Worm (Caenorhabditis elegans) whole organism, young adult: Measurements from ENCODE around the gene inpp-5K.
A peak's percentile ranks its signal among the peaks of the same experiment; 100 is the strongest.

Experiments
- B0336.3 ChIP-seq: fragments of 200-800 bp; sonication (Bioruptor generic); IDR thresholded peaks from 2 replicates; pipeline ENCODE4 v1.3.6; 2022; ENCODE audit warnings: missing genetic modification characterization, missing compliant biosample characterization
- C17E4.6 ChIP-seq: fragments of 200-800 bp; sonication (Bioruptor generic); IDR thresholded peaks from 2 replicates; pipeline ENCODE4 v1.3.6; 2022; ENCODE audit warnings: missing genetic modification reagents, missing genetic modification characterization, missing compliant biosample characterization
- F22D6.2 ChIP-seq: sonication (generic microtip); optimal IDR thresholded peaks from 2 replicates; lab custom pipeline; 2016; ENCODE audit warnings: mild to moderate bottlenecking, missing genetic modification characterization, missing compliant biosample characterization
- F52B5.7 ChIP-seq: sonication (generic microtip); optimal IDR thresholded peaks from 2 replicates; lab custom pipeline; 2016; ENCODE audit warnings: mild to moderate bottlenecking, missing genetic modification characterization, missing compliant biosample characterization
- F55B11.4 ChIP-seq: sonication (generic microtip); optimal IDR thresholded peaks from 2 replicates; lab custom pipeline; 2016; ENCODE audit warnings: missing compliant biosample characterization, missing genetic modification characterization, borderline replicate concordance; ENCODE audit not compliant: insufficient read depth
- F57A8.1 ChIP-seq: fragments of 200-800 bp; sonication (Bioruptor generic); optimal IDR thresholded peaks from 2 replicates; lab custom pipeline; 2018; ENCODE audit warnings: mild to moderate bottlenecking, missing genetic modification characterization, moderate library complexity, missing compliant biosample characterization
- T26A5.8 ChIP-seq: sonication (generic microtip); optimal IDR thresholded peaks from 2 replicates; lab custom pipeline; 2016; ENCODE audit warnings: missing genetic modification characterization, missing compliant biosample characterization
- Y53F4B.3 ChIP-seq: fragments of 200-800 bp; sonication (Bioruptor generic); IDR thresholded peaks from 2 replicates; pipeline ENCODE4 v1.3.6; 2022; ENCODE audit warnings: missing genetic modification reagents, missing genetic modification characterization, missing compliant biosample characterization
- Y56A3A.18 ChIP-seq: fragments of 200-800 bp; sonication (Bioruptor generic); IDR thresholded peaks from 2 replicates; pipeline ENCODE4 v1.3.6; 2022; ENCODE audit warnings: missing genetic modification reagents, missing genetic modification characterization, missing compliant biosample characterization
- Y67H2A.10 ChIP-seq: fragments of 200-800 bp; sonication (Bioruptor generic); conservative IDR thresholded peaks from 2 replicates; pipeline ENCODE4 v1.3.6; 2022; ENCODE audit warnings: missing genetic modification reagents, missing genetic modification characterization, missing compliant biosample characterization
- Y79H2A.3 ChIP-seq: fragments of 200-800 bp; sonication (Bioruptor generic); conservative IDR thresholded peaks from 2 replicates; pipeline ENCODE4 v1.3.6; 2022; ENCODE audit warnings: missing genetic modification reagents, missing genetic modification characterization, missing compliant biosample characterization
- Y95B8A.8 ChIP-seq: fragments of 200-800 bp; sonication (Bioruptor generic); IDR thresholded peaks from 2 replicates; pipeline ENCODE4 v1.3.6; 2022; ENCODE audit warnings: missing genetic modification reagents, missing genetic modification characterization, missing compliant biosample characterization
- ZK185.1 ChIP-seq: sonication (generic microtip); optimal IDR thresholded peaks from 2 replicates; lab custom pipeline; 2016; ENCODE audit warnings: mild to moderate bottlenecking, missing genetic modification characterization, missing compliant biosample characterization; ENCODE audit not compliant: poor library complexity, severe bottlenecking
- akir-1 ChIP-seq: fragments of 200-800 bp; sonication (Bioruptor generic); optimal IDR thresholded peaks from 2 replicates; lab custom pipeline; 2018; ENCODE audit warnings: mild to moderate bottlenecking, missing genetic modification characterization, moderate library complexity, missing compliant biosample characterization
- attf-3 ChIP-seq: fragments of 200-800 bp; sonication (Bioruptor generic); conservative IDR thresholded peaks from 2 replicates; pipeline ENCODE4 v1.3.6; 2022; ENCODE audit warnings: missing genetic modification reagents, missing genetic modification characterization, missing compliant biosample characterization
- cebp-2 ChIP-seq: fragments of 200-800 bp; sonication (Bioruptor generic); IDR thresholded peaks from 2 replicates; pipeline ENCODE4 v1.3.6; 2022; ENCODE audit warnings: missing genetic modification characterization, missing compliant biosample characterization
- ceh-27 ChIP-seq: fragments of 200-800 bp; sonication (Bioruptor generic); optimal IDR thresholded peaks from 2 replicates; lab custom pipeline; 2018; ENCODE audit warnings: mild to moderate bottlenecking, missing genetic modification characterization, moderate library complexity, missing compliant biosample characterization
- ceh-79 ChIP-seq: sonication (generic microtip); optimal IDR thresholded peaks from 2 replicates; lab custom pipeline; 2017; ENCODE audit warnings: mild to moderate bottlenecking, missing genetic modification characterization, missing compliant biosample characterization
- dpff-1 ChIP-seq: sonication (generic microtip); optimal IDR thresholded peaks from 2 replicates; lab custom pipeline; 2017; ENCODE audit warnings: mild to moderate bottlenecking, missing genetic modification characterization, missing compliant biosample characterization
- efl-1 ChIP-seq: fragments of 150-350 bp; optimal IDR thresholded peaks from 2 replicates; lab custom pipeline; 2014; ENCODE audit warnings: missing biosample characterization, missing genetic modification reagents, missing genetic modification characterization
- him-1 ChIP-seq: sonication (generic microtip); optimal IDR thresholded peaks from 2 replicates; lab custom pipeline; 2016; ENCODE audit warnings: missing genotype, missing genetic modification reagents, missing genetic modification characterization, missing compliant biosample characterization
- hlh-12 ChIP-seq: sonication (generic microtip); optimal IDR thresholded peaks from 2 replicates; lab custom pipeline; 2016; ENCODE audit warnings: missing genetic modification characterization, missing compliant biosample characterization
- hmg-1.2 ChIP-seq: fragments of 200-800 bp; sonication (Bioruptor generic); IDR thresholded peaks from 2 replicates; pipeline ENCODE4 v1.3.6; 2022; ENCODE audit warnings: missing genetic modification reagents, missing genetic modification characterization, missing compliant biosample characterization
- hmg-20 ChIP-seq: fragments of 200-800 bp; sonication (Bioruptor generic); IDR thresholded peaks from 2 replicates; pipeline ENCODE4 v1.3.6; 2022; ENCODE audit warnings: missing genetic modification reagents, missing genetic modification characterization, missing compliant biosample characterization
- lin-26 ChIP-seq: fragments of 200-800 bp; sonication (Bioruptor generic); IDR thresholded peaks from 2 replicates; pipeline ENCODE4 v1.3.6; 2022; ENCODE audit warnings: missing genetic modification reagents, missing genetic modification characterization, missing compliant biosample characterization
- lir-1 ChIP-seq: fragments of 200-800 bp; sonication (Bioruptor generic); conservative IDR thresholded peaks from 2 replicates; pipeline ENCODE4 v1.3.6; 2022; ENCODE audit warnings: missing genetic modification reagents, missing genetic modification characterization, missing compliant biosample characterization
- mcd-1 ChIP-seq: fragments of 200-800 bp; sonication (Bioruptor generic); IDR thresholded peaks from 2 replicates; pipeline ENCODE4 v1.3.6; 2022; ENCODE audit warnings: missing genetic modification reagents, missing genetic modification characterization, missing compliant biosample characterization
- mes-4 ChIP-seq: sonication (generic microtip); optimal IDR thresholded peaks from 2 replicates; lab custom pipeline; 2016; ENCODE audit warnings: missing genotype, missing genetic modification characterization, missing compliant biosample characterization
- nfya-2 ChIP-seq: fragments of 200-800 bp; sonication (Bioruptor generic); IDR thresholded peaks from 2 replicates; pipeline ENCODE4 v1.3.6; 2022; ENCODE audit warnings: missing genetic modification reagents, missing genetic modification characterization, missing compliant biosample characterization
- nhr-179 ChIP-seq: sonication (generic microtip); optimal IDR thresholded peaks from 2 replicates; lab custom pipeline; 2016; ENCODE audit warnings: mild to moderate bottlenecking, missing genetic modification characterization, missing compliant biosample characterization
- pbrm-1 ChIP-seq: fragments of 200-800 bp; sonication (Bioruptor generic); IDR thresholded peaks from 2 replicates; pipeline ENCODE4 v1.3.6; 2022; ENCODE audit warnings: missing genetic modification reagents, missing genetic modification characterization, missing compliant biosample characterization
- pha-4 ChIP-seq: fragments of 150-350 bp; sonication (generic microtip); optimal IDR thresholded peaks from 2 replicates; lab custom pipeline; 2014; ENCODE audit warnings: missing biosample characterization, missing genetic modification reagents, missing genetic modification characterization
- rcor-1 ChIP-seq: fragments of 200-800 bp; sonication (Bioruptor generic); IDR thresholded peaks from 2 replicates; pipeline ENCODE4 v1.3.6; 2022; ENCODE audit warnings: missing genetic modification reagents, missing genetic modification characterization, missing compliant biosample characterization
- snpc-1.1 ChIP-seq: sonication (generic microtip); optimal IDR thresholded peaks from 2 replicates; lab custom pipeline; 2017; ENCODE audit warnings: missing genetic modification characterization, mild to moderate bottlenecking, missing compliant biosample characterization, antibody characterized with exemption, moderate library complexity, missing genotype, missing genetic modification reagents; ENCODE audit not compliant: insufficient read depth
- tlf-1 ChIP-seq: fragments of 200-800 bp; sonication (Bioruptor generic); optimal IDR thresholded peaks from 2 replicates; lab custom pipeline; 2018; ENCODE audit warnings: mild to moderate bottlenecking, missing genetic modification characterization, missing compliant biosample characterization
- unc-130 ChIP-seq: sonication (generic microtip); optimal IDR thresholded peaks from 2 replicates; lab custom pipeline; 2016; ENCODE audit warnings: missing genetic modification reagents, missing genetic modification characterization, missing compliant biosample characterization
- unc-62 ChIP-seq: fragments of 150-350 bp; optimal IDR thresholded peaks from 2 replicates; lab custom pipeline; 2014; ENCODE audit warnings: missing biosample characterization, missing genetic modification reagents, missing genetic modification characterization
- zim-3 ChIP-seq: sonication (generic microtip); optimal IDR thresholded peaks from 2 replicates; lab custom pipeline; 2017; ENCODE audit warnings: mild to moderate bottlenecking, missing genetic modification characterization, moderate library complexity, missing compliant biosample characterization
- ztf-18 ChIP-seq: sonication (generic microtip); optimal IDR thresholded peaks from 2 replicates; lab custom pipeline; 2016; ENCODE audit warnings: missing genotype, mild to moderate bottlenecking, missing genetic modification characterization, missing compliant biosample characterization
- ztf-25 ChIP-seq: fragments of 200-800 bp; sonication (Bioruptor generic); IDR thresholded peaks from 2 replicates; pipeline ENCODE4 v1.3.6; 2022; ENCODE audit warnings: missing genetic modification reagents, missing genetic modification characterization, missing compliant biosample characterization
- ztf-26 ChIP-seq: sonication (generic microtip); optimal IDR thresholded peaks from 2 replicates; lab custom pipeline; 2017; ENCODE audit warnings: missing genetic modification characterization, missing compliant biosample characterization
- ztf-6 ChIP-seq: fragments of 200-800 bp; sonication (Bioruptor generic); IDR thresholded peaks from 2 replicates; pipeline ENCODE4 v1.3.6; 2022; ENCODE audit warnings: missing genetic modification reagents, missing genetic modification characterization, missing compliant biosample characterization

The inpp-5K gene

DNA sequence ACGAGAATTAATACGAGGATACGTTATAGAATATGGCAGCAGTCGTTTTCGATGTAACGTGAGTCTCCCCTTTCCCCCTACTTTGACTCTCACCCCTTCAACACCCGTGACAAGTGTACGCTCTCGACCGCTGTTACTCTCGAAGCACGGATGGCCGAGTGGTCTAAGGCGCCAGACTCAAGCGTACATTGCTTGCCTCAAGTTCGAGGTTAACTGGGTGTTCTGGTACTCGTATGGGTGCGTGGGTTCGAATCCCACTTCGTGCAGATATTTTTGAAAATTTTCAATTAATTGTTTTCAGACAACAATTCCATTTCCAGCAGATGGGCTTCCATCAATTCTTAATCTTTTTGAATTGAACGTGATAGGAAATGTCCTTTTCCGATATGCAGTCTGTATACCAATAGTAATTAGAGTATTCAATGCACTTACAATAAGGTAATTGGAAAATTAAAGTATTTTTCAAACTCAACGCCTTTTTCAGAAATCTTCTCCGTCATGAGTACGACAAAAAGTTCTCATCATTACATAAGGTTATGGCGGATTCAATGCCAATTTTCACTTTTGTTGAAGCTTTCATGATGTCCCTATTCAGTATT lies 51.6 kb downstream of the inpp-5K start (continued):
- TF ChIP-seq mes-4 (tag; lab: Kevin White, UChicago): peak; percentile 76
- peak; percentile 100 for TF ChIP-seq him-1 (tag; lab: Kevin White, UChicago)
- peak; percentile 17 for TF ChIP-seq F22D6.2 (tag; lab: Kevin White, UChicago)
- no peak for TF ChIP-seq hlh-12
- no peak for TF ChIP-seq unc-62 (GFP tag; lab: Kevin White, UChicago)
- TF ChIP-seq F57A8.1 (GFP tag; lab: Kevin White, UChicago): peak; percentile 40
- TF ChIP-seq efl-1 (GFP tag; lab: Kevin White, UChicago): peak; percentile 4
- TF ChIP-seq T26A5.8: peak; percentile 61
- peak; percentile 59 for TF ChIP-seq ZK185.1 (tag; lab: Kevin White, UChicago)
- TF ChIP-seq B0336.3 (GFP tag; lab: Robert Waterston, UW): peak; percentile 54; the same call in 1 of the 2 replicates
- peak; percentile 64; the same call in 1 of the 2 replicates for TF ChIP-seq attf-3 (GFP tag; lab: Robert Waterston, UW)
- TF ChIP-seq unc-130 (GFP tag; lab: Kevin White, UChicago): peak; percentile 42
- peak; percentile 67 for TF ChIP-seq ztf-26
- peak; percentile 38 for TF ChIP-seq akir-1 (GFP tag; lab: Kevin White, UChicago)
- TF ChIP-seq mcd-1 (GFP tag; lab: Robert Waterston, UW): peak; percentile 73
- TF ChIP-seq rcor-1: peak; percentile 58; the same call in 1 of the 2 replicates
- peak; percentile 47 for TF ChIP-seq F52B5.7 (tag; lab: Kevin White, UChicago)
- peak; percentile 64 for TF ChIP-seq Y53F4B.3 (GFP tag; lab: Robert Waterston, UW)
- peak; percentile 62 for TF ChIP-seq snpc-1.1 (tag; lab: Kevin White, UChicago)
- peak; percentile 77 for TF ChIP-seq ztf-18 (tag; lab: Kevin White, UChicago)
- peak; percentile 37 for TF ChIP-seq ceh-79 (tag; lab: Kevin White, UChicago)
- TF ChIP-seq hmg-1.2 (GFP tag; lab: Robert Waterston, UW): peak; percentile 78
- TF ChIP-seq zim-3 (tag; lab: Kevin White, UChicago): peak; percentile 88
- TF ChIP-seq hmg-20 (GFP tag; lab: Robert Waterston, UW): 0 out of 2 replicates have a peak, but pooled peaks have one; percentile 38
- peak; percentile 85 for TF ChIP-seq pbrm-1 (GFP tag; lab: Robert Waterston, UW)
- TF ChIP-seq pha-4 (tag; lab: Kevin White, UChicago): no peak
- TF ChIP-seq ztf-6: peak; percentile 83
- no peak for TF ChIP-seq Y79H2A.3 (GFP tag; lab: Robert Waterston, UW)
- TF ChIP-seq tlf-1 (GFP tag; lab: Kevin White, UChicago): peak; percentile 33
- TF ChIP-seq Y67H2A.10: 0 out of 2 replicates have a peak, but pooled peaks have one; percentile 30
- peak; percentile 83 for TF ChIP-seq Y56A3A.18 (GFP tag; lab: Robert Waterston, UW)
- no peak for TF ChIP-seq lir-1 (GFP tag; lab: Robert Waterston, UW)
- peak; percentile 53; the same call in 1 of the 2 replicates for TF ChIP-seq C17E4.6
- TF ChIP-seq nhr-179: no peak
- TF ChIP-seq dpff-1 (tag; lab: Kevin White, UChicago): no peak
- 0 out of 2 replicates have a peak, but pooled peaks have one; percentile 20 for TF ChIP-seq nfya-2 (GFP tag; lab: Robert Waterston, UW)
- TF ChIP-seq cebp-2 (GFP tag; lab: Robert Waterston, UW): 0 out of 2 replicates have a peak, but pooled peaks have one; percentile 83
- TF ChIP-seq ztf-25 (GFP tag; lab: Robert Waterston, UW): peak; percentile 83
- TF ChIP-seq Y95B8A.8 (GFP tag; lab: Robert Waterston, UW): peak; percentile 71; the same call in 1 of the 2 replicates
- peak; percentile 95 for TF ChIP-seq lin-26 (GFP tag; lab: Robert Waterston, UW)
- TF ChIP-seq ceh-27: peak; percentile 89
- no peak for TF ChIP-seq F55B11.4 (tag; lab: Kevin White, UChicago)
